Fruit fly (Drosophila melanogaster) whole organism, embryonic: ENCODE data around the gene Wbp2.
A peak's percentile ranks its signal among the peaks of the same experiment; 100 is the strongest.

Experiments used
- Awh ChIP-seq: fragments of 200-800 bp; sonication (Bioruptor generic); IDR thresholded peaks from 2 replicates; pipeline ENCODE4, ENCODE4 v1.3.6; 2022; ENCODE audit warnings: missing biosample characterization, missing genetic modification characterization
- BtbVII ChIP-seq: fragments of 200-800 bp; sonication (Bioruptor generic); optimal IDR thresholded peaks from 3 replicates; lab custom pipeline; 2017; ENCODE audit warnings: missing biosample characterization, mild to moderate bottlenecking, missing genetic modification characterization
- CG10209 ChIP-seq: fragments of 200-800 bp; sonication (Bioruptor generic); optimal IDR thresholded peaks from 3 replicates; lab custom pipeline; 2017; ENCODE audit warnings: missing biosample characterization, mild to moderate bottlenecking, missing genetic modification characterization, missing genetic modification reagents
- CG11247 ChIP-seq: fragments of 200-800 bp; sonication (Bioruptor generic); IDR thresholded peaks from 2 replicates; pipeline ENCODE4 v1.3.6; 2022; ENCODE audit warnings: missing biosample characterization, missing genetic modification characterization
- CG11723 ChIP-seq: fragments of 200-800 bp; sonication (Bioruptor generic); optimal IDR thresholded peaks from 2 replicates; lab custom pipeline; 2017; ENCODE audit warnings: missing biosample characterization, mild to moderate bottlenecking, missing genetic modification characterization
- CG12769 ChIP-seq: fragments of 200-800 bp; sonication (Bioruptor generic); optimal IDR thresholded peaks from 2 replicates; lab custom pipeline; 2019; ENCODE audit warnings: missing biosample characterization, mild to moderate bottlenecking, missing genetic modification characterization, moderate library complexity
- CG13287 ChIP-seq: fragments of 200-800 bp; sonication (Bioruptor generic); IDR thresholded peaks from 2 replicates; pipeline ENCODE4 v1.3.6; 2022; ENCODE audit warnings: missing biosample characterization, missing genetic modification characterization; ENCODE audit not compliant: partially characterized antibody
- CG15269 ChIP-seq: fragments of 200-800 bp; sonication (Bioruptor generic); optimal IDR thresholded peaks from 2 replicates; lab custom pipeline; 2018; ENCODE audit warnings: missing biosample characterization, mild to moderate bottlenecking, missing genetic modification characterization, moderate library complexity
- CG2120 ChIP-seq: fragments of 200-800 bp; sonication (Bioruptor generic); optimal IDR thresholded peaks from 3 replicates; lab custom pipeline; 2016; ENCODE audit warnings: missing biosample characterization, missing genetic modification characterization
- CG2678 ChIP-seq: fragments of 200-800 bp; sonication (Bioruptor generic); optimal IDR thresholded peaks from 3 replicates; lab custom pipeline; 2019; ENCODE audit warnings: missing biosample characterization, mild to moderate bottlenecking, missing genetic modification characterization, moderate library complexity
- CG34422 ChIP-seq: fragments of 200-800 bp; sonication (Bioruptor generic); IDR thresholded peaks from 3 replicates; pipeline ENCODE4 v1.3.6; 2022; ENCODE audit warnings: missing biosample characterization, missing genetic modification characterization
- CG3995 ChIP-seq: fragments of 200-800 bp; sonication (Bioruptor generic); optimal IDR thresholded peaks from 3 replicates; lab custom pipeline; 2016; ENCODE audit warnings: missing biosample characterization, missing genetic modification characterization
- CG4730 ChIP-seq: fragments of 200-800 bp; sonication (Bioruptor generic); IDR thresholded peaks from 2 replicates; pipeline ENCODE4 v1.3.6; 2022; ENCODE audit warnings: missing biosample characterization, missing genetic modification characterization
- CG9437 ChIP-seq: fragments of 200-800 bp; sonication (Bioruptor generic); optimal IDR thresholded peaks from 2 replicates; lab custom pipeline; 2018; ENCODE audit warnings: missing biosample characterization, mild to moderate bottlenecking, missing genetic modification characterization
- CG9817 ChIP-seq: fragments of 200-800 bp; sonication (Bioruptor generic); optimal IDR thresholded peaks from 2 replicates; lab custom pipeline; 2018; ENCODE audit warnings: missing biosample characterization, mild to moderate bottlenecking, missing genetic modification characterization, moderate library complexity
- Dek ChIP-seq: fragments of 200-800 bp; sonication (Bioruptor generic); optimal IDR thresholded peaks from 3 replicates; lab custom pipeline; 2019; ENCODE audit warnings: missing biosample characterization, mild to moderate bottlenecking, missing genetic modification characterization, moderate library complexity
- Elba2 ChIP-seq: fragments of 200-800 bp; sonication (Bioruptor generic); optimal IDR thresholded peaks from 3 replicates; lab custom pipeline; 2016; ENCODE audit warnings: missing biosample characterization, missing genetic modification characterization
- Gsc ChIP-seq: fragments of 200-800 bp; sonication (Bioruptor generic); IDR thresholded peaks from 2 replicates; pipeline ENCODE4 v1.3.6; 2022; ENCODE audit warnings: missing biosample characterization, missing genetic modification characterization
- Mad ChIP-seq: fragments of 200-800 bp; sonication (Bioruptor generic); optimal IDR thresholded peaks from 2 replicates; lab custom pipeline; 2016; ENCODE audit warnings: missing biosample characterization, missing genetic modification characterization
- Med ChIP-seq: fragments of 200-800 bp; sonication (Bioruptor generic); peaks from one replicate; lab custom pipeline; 2016; ENCODE audit warnings: missing biosample characterization, missing genetic modification characterization, mild to moderate bottlenecking, inconsistent platforms, moderate library complexity
- NFAT ChIP-seq: fragments of 200-800 bp; sonication (Bioruptor generic); IDR thresholded peaks from 2 replicates; pipeline ENCODE4 v1.3.6; 2022; ENCODE audit warnings: missing biosample characterization, missing genetic modification characterization
- Oli ChIP-seq: fragments of 200-800 bp; sonication (Bioruptor generic); optimal IDR thresholded peaks from 2 replicates; lab custom pipeline; 2018; ENCODE audit warnings: missing biosample characterization, mild to moderate bottlenecking, missing genetic modification characterization, moderate library complexity
- PHDP ChIP-seq: fragments of 200-800 bp; sonication (Bioruptor generic); optimal IDR thresholded peaks from 3 replicates; lab custom pipeline; 2018; ENCODE audit warnings: missing biosample characterization, mild to moderate bottlenecking, missing genetic modification characterization, moderate library complexity
- Ptx1 ChIP-seq: fragments of 200-800 bp; sonication (Bioruptor generic); IDR thresholded peaks from 2 replicates; pipeline ENCODE4 v1.3.6; 2022; ENCODE audit warnings: missing biosample characterization, missing genetic modification characterization
- Rfx ChIP-seq: fragments of 200-800 bp; sonication (Bioruptor generic); IDR thresholded peaks from 2 replicates; pipeline ENCODE4 v1.3.6; 2022; ENCODE audit warnings: missing biosample characterization, missing genetic modification characterization
- Sox102F ChIP-seq: fragments of 200-800 bp; sonication (Bioruptor generic); optimal IDR thresholded peaks from 2 replicates; lab custom pipeline; 2018; ENCODE audit warnings: missing biosample characterization, mild to moderate bottlenecking, missing genetic modification characterization, moderate library complexity
- Xbp1 ChIP-seq: fragments of 200-800 bp; sonication (Bioruptor generic); optimal IDR thresholded peaks from 3 replicates; lab custom pipeline; 2016; ENCODE audit warnings: missing biosample characterization, mild to moderate bottlenecking, missing genetic modification characterization
- cad ChIP-seq: fragments of >200 bp; optimal IDR thresholded peaks from 2 replicates; lab custom pipeline; 2017; ENCODE audit warnings: missing biosample characterization, missing genetic modification characterization
- cas ChIP-seq: fragments of 200-800 bp; sonication (Bioruptor generic); IDR thresholded peaks from 2 replicates; pipeline ENCODE4 v1.3.6; 2022; ENCODE audit warnings: missing biosample characterization, missing genetic modification characterization
- cg ChIP-seq: fragments of 200-800 bp; sonication (Bioruptor generic); optimal IDR thresholded peaks from 3 replicates; lab custom pipeline; 2019; ENCODE audit warnings: missing biosample characterization, mild to moderate bottlenecking, missing genetic modification characterization, moderate library complexity
- chinmo ChIP-seq: fragments of 200-800 bp; sonication (Bioruptor generic); IDR thresholded peaks from 4 replicates; pipeline ENCODE4 v1.3.6; 2022; ENCODE audit warnings: missing biosample characterization, missing genetic modification characterization; ENCODE audit not compliant: partially characterized antibody
- ci ChIP-seq: fragments of 200-800 bp; sonication (Bioruptor generic); IDR thresholded peaks from 3 replicates; pipeline ENCODE4 v1.3.6; 2022; ENCODE audit warnings: missing biosample characterization, missing genetic modification characterization
- crc ChIP-seq: fragments of 200-800 bp; sonication (Bioruptor generic); optimal IDR thresholded peaks from 2 replicates; lab custom pipeline; 2016; ENCODE audit warnings: missing biosample characterization, missing genetic modification characterization
- cwo ChIP-seq: fragments of 200-800 bp; sonication (Bioruptor generic); optimal IDR thresholded peaks from 3 replicates; lab custom pipeline; 2017; ENCODE audit warnings: missing biosample characterization, missing genetic modification characterization, mild to moderate bottlenecking, moderate library complexity, missing genetic modification reagents
- eve ChIP-seq, 2 experiments: fragments of >200 bp; optimal IDR thresholded peaks; 2 replicates each; lab custom pipeline; 2017; ENCODE audit warnings: missing biosample characterization in 2 of 2, missing genetic modification characterization in 2 of 2
- fu2 ChIP-seq: fragments of 200-800 bp; sonication (Bioruptor generic); optimal IDR thresholded peaks from 2 replicates; lab custom pipeline; 2016; ENCODE audit warnings: missing biosample characterization, missing genetic modification characterization
- gem ChIP-seq: fragments of 200-800 bp; sonication (Bioruptor generic); optimal IDR thresholded peaks from 2 replicates; lab custom pipeline; 2019; ENCODE audit warnings: missing biosample characterization, mild to moderate bottlenecking, missing genetic modification characterization, moderate library complexity
- kah ChIP-seq: fragments of 200-800 bp; sonication (Bioruptor generic); optimal IDR thresholded peaks from 2 replicates; lab custom pipeline; 2018; ENCODE audit warnings: missing biosample characterization, mild to moderate bottlenecking, missing genetic modification characterization
- maf-S ChIP-seq: fragments of 200-800 bp; sonication (Bioruptor generic); optimal IDR thresholded peaks from 2 replicates; lab custom pipeline; 2016; ENCODE audit warnings: missing biosample characterization, missing genetic modification characterization
- nau ChIP-seq: fragments of 200-800 bp; sonication (Bioruptor generic); optimal IDR thresholded peaks from 3 replicates; lab custom pipeline; 2017; ENCODE audit warnings: missing biosample characterization, mild to moderate bottlenecking, missing genetic modification characterization, missing genetic modification reagents
- pan ChIP-seq, 4 experiments: fragments of >200 bp in 3 of 4; fragments of 200-800 bp in 1 of 4; sonication (Bioruptor generic) in 1 of 4; optimal IDR thresholded peaks in 3 of 4; IDR thresholded peaks in 1 of 4; 2 replicates each; pipeline versions ENCODE4 v1.3.6 to Lab custom; 2017 to 2022; ENCODE audit warnings: missing biosample characterization in 2 of 4, missing genetic modification characterization in 2 of 4, mixed read lengths in 1 of 4
- pho ChIP-seq: fragments of 200-800 bp; sonication (Bioruptor generic); optimal IDR thresholded peaks from 2 replicates; lab custom pipeline; 2016; ENCODE audit warnings: missing biosample characterization, missing genetic modification characterization
- sd ChIP-seq: fragments of 200-800 bp; sonication (Bioruptor generic); optimal IDR thresholded peaks from 3 replicates; lab custom pipeline; 2018; ENCODE audit warnings: missing biosample characterization, mild to moderate bottlenecking, missing genetic modification characterization, moderate library complexity
- sens ChIP-seq: fragments of 200-800 bp; sonication (Bioruptor generic); peaks from one replicate; lab custom pipeline; 2016; ENCODE audit warnings: missing biosample characterization, missing genetic modification characterization
- sim ChIP-seq: fragments of 200-800 bp; sonication (Bioruptor generic); IDR thresholded peaks from 2 replicates; pipeline ENCODE4 v1.3.6; 2022; ENCODE audit warnings: missing biosample characterization, missing genetic modification characterization
- sima ChIP-seq: fragments of 200-800 bp; sonication (Bioruptor generic); optimal IDR thresholded peaks from 2 replicates; lab custom pipeline; 2016; ENCODE audit warnings: missing biosample characterization, missing genetic modification characterization
- zfh1 ChIP-seq: fragments of 200-800 bp; sonication (Bioruptor generic); IDR thresholded peaks from 3 replicates; pipeline ENCODE4 v1.3.6; 2022; ENCODE audit warnings: missing biosample characterization, missing genetic modification characterization

Wbp2 gene

DNA sequence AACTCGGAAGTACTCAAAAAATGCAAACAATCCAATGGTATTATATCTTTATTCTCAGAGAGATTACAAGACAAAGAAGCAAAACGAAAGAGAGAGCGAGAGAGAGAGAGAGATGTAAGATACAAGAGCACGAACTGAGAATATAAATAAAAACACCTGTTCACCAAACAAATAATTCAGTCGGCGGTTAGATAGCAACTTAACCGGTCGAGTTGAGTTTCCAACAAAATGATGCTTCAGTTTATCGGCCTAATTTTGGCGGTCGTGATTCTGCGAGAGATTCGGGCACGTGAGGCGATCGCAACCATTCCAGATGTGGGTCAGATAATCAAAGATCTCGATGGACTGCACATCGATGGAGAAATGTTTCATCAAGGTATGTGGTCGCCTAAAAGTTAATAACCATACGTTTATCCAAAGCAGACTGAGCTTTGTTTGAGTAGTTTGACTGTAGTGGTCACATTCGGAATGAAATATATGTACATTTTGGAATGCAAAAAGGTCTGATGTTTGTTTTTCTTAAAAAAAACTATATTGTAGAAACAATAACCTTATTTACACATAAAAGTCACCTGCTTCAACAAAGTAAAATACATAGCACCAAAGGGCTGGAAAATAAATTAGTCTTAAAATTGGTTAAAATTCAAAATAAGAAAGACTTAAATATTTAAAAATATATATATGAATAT lies 42.7 kb downstream of the Wbp2 start, which contains the start of gene CG14118 (continued):
- TF ChIP-seq cwo (GFP tag; lab: Kevin White, UChicago) (peak; percentile 55), chinmo (GFP tag; lab: Robert Waterston, UW) (no peak), pho (peak; percentile 26), CG3995 (GFP tag; lab: Kevin White, UChicago) (no peak), BtbVII (GFP tag; lab: Kevin White, UChicago) (no peak), crc (GFP tag; lab: Kevin White, UChicago) (no peak), Rfx (peak; percentile 37), PHDP (tag; lab: Kevin White, UChicago) (peak; percentile 54), fu2 (no peak), maf-S (no peak), CG11723 (no peak), Dek (tag; lab: Kevin White, UChicago) (peak; percentile 6), cad (GFP tag; lab: Kevin White, UChicago) (no peak), kah (GFP tag; lab: Kevin White, UChicago) (peak; percentile 87), Med (peak; percentile 68), sens (GFP tag; lab: Kevin White, UChicago) (peak; percentile 68), CG12769 (peak; percentile 68), eve (GFP tag; optimal IDR thresholded peaks at IDR 0.05; lab: Kevin White, UChicago) (no peak), sima (no peak), sd (tag; lab: Kevin White, UChicago) (peak; percentile 38), nau (GFP tag; lab: Kevin White, UChicago) (peak; percentile 6), cas (GFP tag; lab: Robert Waterston, UW) (no peak), sim (GFP tag; lab: Robert Waterston, UW) (no peak), zfh1 (0 out of 3 replicates have a peak, but pooled peaks have one; percentile 32), CG10209 (GFP tag; lab: Kevin White, UChicago) (peak; percentile 53), CG34422 (GFP tag; lab: Robert Waterston, UW) (peak; percentile 10; the same call in 1 of the 3 replicates), CG13287 (GFP tag; lab: Robert Waterston, UW) (peak; percentile 23; the same call in 1 of the 2 replicates), pan (optimal IDR thresholded peaks at IDR 0.05; lab: Kevin White, UChicago) (no peak), pan (GFP tag; optimal IDR thresholded peaks at IDR 0.05 in 1 of 2, IDR thresholded peaks at IDR 0.05 in 1 of 2) (peak in 1 of 2 experiments; percentile 18), Xbp1 (GFP tag; lab: Kevin White, UChicago) (no peak), gem (tag; lab: Kevin White, UChicago) (peak; percentile 40), NFAT (GFP tag; lab: Robert Waterston, UW) (no peak), Ptx1 (0 out of 2 replicates have a peak, but pooled peaks have one; percentile 15), cg (GFP tag; lab: Kevin White, UChicago) (peak; percentile 23), CG9437 (no peak), Sox102F (GFP tag; lab: Kevin White, UChicago) (peak; percentile 28), CG15269 (tag; lab: Kevin White, UChicago) (peak; percentile 30), Elba2 (GFP tag; lab: Kevin White, UChicago) (no peak), Mad (GFP tag; lab: Kevin White, UChicago) (no peak), CG4730 (GFP tag; lab: Robert Waterston, UW) (no peak), Oli (tag; lab: Kevin White, UChicago) (no peak), Awh (GFP tag; lab: Robert Waterston, UW) (peak; percentile 54; the same call in 1 of the 2 replicates), Gsc (GFP tag; lab: Robert Waterston, UW) (no peak), CG11247 (0 out of 2 replicates have a peak, but pooled peaks have one; percentile 24), ci (GFP tag; lab: Robert Waterston, UW) (peak; percentile 40; the same call in 1 of the 3 replicates), CG2120 (GFP tag; lab: Kevin White, UChicago) (peak; percentile 24), CG9817 (tag; lab: Kevin White, UChicago) (peak; percentile 21), CG2678 (tag; lab: Kevin White, UChicago) (peak; percentile 45)
